Fruit fly (Drosophila melanogaster): ENCODE data around the gene Cpr72Ea.
A peak's percentile ranks its signal among the peaks of the same experiment; 100 is the strongest.

Gene Cpr72Ea

dm6 chr3L:16381184-16381797 is 18.9 kb downstream of the Cpr72Ea start, which contains the start of gene Agpat4 (continued):
- TF ChIP-seq CG12391 (tag; optimal IDR thresholded peaks at IDR 0.05) (no peak), chinmo (GFP tag; IDR thresholded peaks at IDR 0.05; ENCODE audit: partially characterized antibody) (0 out of 4 replicates have a peak, but pooled peaks have one; percentile 39), CG34376 (GFP tag; optimal IDR thresholded peaks at IDR 0.05) (peak; percentile 95), rib (GFP tag; IDR thresholded peaks at IDR 0.05) (no peak), Sin3A (optimal IDR thresholded peaks at IDR 0.05) (peak; percentile 31), knrl (GFP tag; IDR thresholded peaks at IDR 0.05; ENCODE audit: partially characterized antibody) (peak; percentile 56; the same call in 2 of the 3 replicates), GATAe (GFP tag; conservative IDR thresholded peaks at IDR 0.05) (peak; percentile 98), z (GFP tag; IDR thresholded peaks at IDR 0.05) (no peak), Dp (GFP tag; optimal IDR thresholded peaks at IDR 0.05) (peak; percentile 48), CG4617 (GFP tag; optimal IDR thresholded peaks at IDR 0.05; ENCODE audit: borderline replicate concordance) (peak; percentile 26), Stat92E (GFP tag; optimal IDR thresholded peaks at IDR 0.05) (no peak), Dek (tag; optimal IDR thresholded peaks at IDR 0.05) (peak; percentile 28), trh (GFP tag; optimal IDR thresholded peaks at IDR 0.05) (no peak)

- no peak for TF ChIP-seq CG14014 (GFP tag; IDR thresholded peaks at IDR 0.05)
- peak; percentile 20 for TF ChIP-seq grn (GFP tag; optimal IDR thresholded peaks at IDR 0.05)
- no peak for TF ChIP-seq dysf (GFP tag; IDR thresholded peaks at IDR 0.05)
- no peak for TF ChIP-seq Asciz (GFP tag; optimal IDR thresholded peaks at IDR 0.05)
- no peak for TF ChIP-seq cas (GFP tag; IDR thresholded peaks at IDR 0.05)
- peak in 1 of 2 experiments; percentile 87 for TF ChIP-seq Pdp1 (GFP tag; optimal IDR thresholded peaks at IDR 0.05)
- TF ChIP-seq exex (tag; optimal IDR thresholded peaks at IDR 0.05), result peak; percentile 79
- TF ChIP-seq Poxn (GFP tag; IDR thresholded peaks at IDR 0.05), result no peak
- TF ChIP-seq Ets65A (GFP tag), result no peak
- TF ChIP-seq Doc3 (GFP tag; IDR thresholded peaks at IDR 0.05; ENCODE audit: partially characterized antibody), result no peak
- TF ChIP-seq chinmo (GFP tag; IDR thresholded peaks at IDR 0.05; ENCODE audit: partially characterized antibody), result 0 out of 4 replicates have a peak, but pooled peaks have one; percentile 30
These were observed 20.7 kb downstream of the Cpr72Ea start for dm6 chr3L:16383056-16383455.

dm6 chr3L:16384145-16384705 is 21.8 kb downstream of the Cpr72Ea start:
- TF ChIP-seq CG31441 (GFP tag; IDR thresholded peaks at IDR 0.05), result no peak
- TF ChIP-seq CG18764 (GFP tag; optimal IDR thresholded peaks at IDR 0.05), result no peak
- peak; percentile 61 for TF ChIP-seq exex (tag; optimal IDR thresholded peaks at IDR 0.05)
- no peak for TF ChIP-seq az2 (GFP tag; optimal IDR thresholded peaks at IDR 0.05)
- TF ChIP-seq CG6175 (GFP tag; IDR thresholded peaks at IDR 0.05), result no peak
- no peak for TF ChIP-seq CG7357 (GFP tag; IDR thresholded peaks at IDR 0.05)
- TF ChIP-seq NfI (GFP tag; optimal IDR thresholded peaks at IDR 0.05), result no peak
- no peak for TF ChIP-seq CG3065 (GFP tag; optimal IDR thresholded peaks at IDR 0.05)
- TF ChIP-seq sens (GFP tag), result peak; percentile 44
- peak in 1 of 2 experiments; percentile 13 for TF ChIP-seq Pdp1 (GFP tag; optimal IDR thresholded peaks at IDR 0.05)
- TF ChIP-seq nom (GFP tag; optimal IDR thresholded peaks at IDR 0.05), result peak; percentile 49
- TF ChIP-seq CG2678 (tag; optimal IDR thresholded peaks at IDR 0.05), result peak; percentile 3
- no peak for TF ChIP-seq CG8388 (GFP tag; optimal IDR thresholded peaks at IDR 0.05)
- peak; percentile 71 for TF ChIP-seq Med (GFP tag)
- no peak for TF ChIP-seq CG10959 (GFP tag; IDR thresholded peaks at IDR 0.05)
- 0 out of 2 replicates have a peak, but pooled peaks have one; percentile 11 for TF ChIP-seq ro (GFP tag; IDR thresholded peaks at IDR 0.05)
- TF ChIP-seq tll (GFP tag; optimal IDR thresholded peaks at IDR 0.05), result no peak
- TF ChIP-seq Dref (GFP tag; IDR thresholded peaks at IDR 0.05), result peak; percentile 9; the same call in 1 of the 2 replicates
- 0 out of 2 replicates have a peak, but pooled peaks have one; percentile 6 for TF ChIP-seq CG14014 (GFP tag; IDR thresholded peaks at IDR 0.05)
- peak; percentile 66 for TF ChIP-seq sug (tag; optimal IDR thresholded peaks at IDR 0.05)
- peak; percentile 44; the same call in 1 of the 2 replicates for TF ChIP-seq Drgx (GFP tag; IDR thresholded peaks at IDR 0.05)
- TF ChIP-seq ara (GFP tag; IDR thresholded peaks at IDR 0.05), result no peak
- no peak for TF ChIP-seq CG1647 (GFP tag; optimal IDR thresholded peaks at IDR 0.05)
- TF ChIP-seq Oli (tag; optimal IDR thresholded peaks at IDR 0.05), result no peak
- TF ChIP-seq CG11560 (tag; IDR thresholded peaks at IDR 0.05), result 0 out of 3 replicates have a peak, but pooled peaks have one; percentile 25
- no peak for TF ChIP-seq ftz-f1 (GFP tag; optimal IDR thresholded peaks at IDR 0.05)
